Worm (Caenorhabditis elegans) whole organism, L2 larva: ENCODE results near the gene Y37E11B.7.

Experiments used
- F13H6.1 ChIP-seq: sonication (generic microtip); optimal IDR thresholded peaks from 2 replicates; lab custom pipeline; 2016; ENCODE audit warnings: missing genetic modification characterization, missing compliant biosample characterization
- R02D3.7 ChIP-seq: fragments of 150-350 bp; optimal IDR thresholded peaks from 2 replicates; lab custom pipeline; 2014; ENCODE audit warnings: missing biosample characterization, missing genetic modification characterization
- Y55F3AM.14 ChIP-seq: fragments of 200-800 bp; sonication (Bioruptor generic); optimal IDR thresholded peaks from 2 replicates; lab custom pipeline; 2018; ENCODE audit warnings: mild to moderate bottlenecking, missing genetic modification characterization, missing compliant biosample characterization
- ZK546.5 ChIP-seq: sonication (generic microtip); optimal IDR thresholded peaks from 2 replicates; lab custom pipeline; 2017; ENCODE audit warnings: missing biosample characterization, missing genetic modification characterization
- ama-1 ChIP-seq: fragments of 150-350 bp; optimal IDR thresholded peaks from 2 replicates; lab custom pipeline; 2018; ENCODE audit warnings: inconsistent platforms
- blmp-1 ChIP-seq: sonication (generic microtip); optimal IDR thresholded peaks from 2 replicates; lab custom pipeline; 2017; ENCODE audit warnings: missing genetic modification characterization, mild to moderate bottlenecking, missing compliant biosample characterization, antibody characterized with exemption, moderate library complexity; ENCODE audit not compliant: insufficient read depth
- ceh-16 ChIP-seq: fragments of 150-350 bp; optimal IDR thresholded peaks from 2 replicates; lab custom pipeline; 2014; ENCODE audit warnings: missing biosample characterization, missing genetic modification characterization
- ceh-82 ChIP-seq: fragments of 150-350 bp; optimal IDR thresholded peaks from 2 replicates; lab custom pipeline; 2014; ENCODE audit warnings: missing biosample characterization, missing genetic modification characterization
- crh-2 ChIP-seq: sonication (generic microtip); optimal IDR thresholded peaks from 2 replicates; lab custom pipeline; 2017; ENCODE audit warnings: missing biosample characterization, missing genetic modification characterization
- dmd-4 ChIP-seq: sonication (generic microtip); optimal IDR thresholded peaks from 2 replicates; lab custom pipeline; 2017; ENCODE audit warnings: missing biosample characterization, missing genetic modification characterization
- egl-27 ChIP-seq: sonication (generic microtip); optimal IDR thresholded peaks from 3 replicates; lab custom pipeline; 2017; ENCODE audit warnings: missing biosample characterization, missing genetic modification reagents, missing genetic modification characterization
- elt-1 ChIP-seq: fragments of 150-350 bp; optimal IDR thresholded peaks from 2 replicates; lab custom pipeline; 2014; ENCODE audit warnings: missing biosample characterization, missing genetic modification characterization
- fos-1 ChIP-seq: fragments of 150-350 bp; optimal IDR thresholded peaks from 2 replicates; lab custom pipeline; 2014; ENCODE audit warnings: missing biosample characterization, missing genetic modification characterization
- gmeb-1 ChIP-seq: fragments of 150-350 bp; optimal IDR thresholded peaks from 2 replicates; lab custom pipeline; 2014; ENCODE audit warnings: missing biosample characterization, missing genetic modification characterization
- lin-13 ChIP-seq: fragments of 150-350 bp; optimal IDR thresholded peaks from 2 replicates; lab custom pipeline; 2014; ENCODE audit warnings: missing biosample characterization, missing genetic modification reagents, missing genetic modification characterization
- lin-39 ChIP-seq: fragments of 150-350 bp; optimal IDR thresholded peaks from 2 replicates; lab custom pipeline; 2014; ENCODE audit warnings: missing biosample characterization, missing genetic modification reagents, missing genetic modification characterization
- lsy-2 ChIP-seq, 2 experiments: fragments of 150-350 bp in 1 of 2; sonication (generic microtip) in 1 of 2; optimal IDR thresholded peaks; 2 replicates each; lab custom pipeline; 2014 to 2017; ENCODE audit warnings: missing biosample characterization in 2 of 2, missing genetic modification characterization in 2 of 2
- mab-5 ChIP-seq: fragments of 150-350 bp; optimal IDR thresholded peaks from 2 replicates; lab custom pipeline; 2014; ENCODE audit warnings: missing biosample characterization, missing genetic modification characterization
- mbf-1 ChIP-seq: sonication (generic microtip); optimal IDR thresholded peaks from 2 replicates; lab custom pipeline; 2017; ENCODE audit warnings: missing biosample characterization, missing genetic modification characterization
- mdl-1 ChIP-seq, 2 experiments: fragments of 150-350 bp in 1 of 2; sonication (generic microtip) in 1 of 2; optimal IDR thresholded peaks; 2 replicates each; lab custom pipeline; 2017; ENCODE audit warnings: missing biosample characterization in 2 of 2, missing genetic modification characterization in 2 of 2
- nhr-10 ChIP-seq: sonication (generic microtip); optimal IDR thresholded peaks from 2 replicates; lab custom pipeline; 2017; ENCODE audit warnings: missing biosample characterization, missing genetic modification characterization
- nhr-11 ChIP-seq: fragments of 150-350 bp; optimal IDR thresholded peaks from 2 replicates; lab custom pipeline; 2014; ENCODE audit warnings: missing biosample characterization, missing genetic modification characterization
- nhr-129 ChIP-seq: fragments of 150-350 bp; optimal IDR thresholded peaks from 2 replicates; lab custom pipeline; 2014; ENCODE audit warnings: missing biosample characterization, missing genetic modification characterization
- nhr-21 ChIP-seq: fragments of 150-350 bp; optimal IDR thresholded peaks from 2 replicates; lab custom pipeline; 2014; ENCODE audit warnings: missing biosample characterization, missing genetic modification characterization
- nhr-23 ChIP-seq: fragments of 150-350 bp; optimal IDR thresholded peaks from 2 replicates; lab custom pipeline; 2014; ENCODE audit warnings: missing biosample characterization, missing genetic modification reagents, missing genetic modification characterization
- nhr-25 ChIP-seq: fragments of 150-350 bp; sonication (generic microtip); optimal IDR thresholded peaks from 3 replicates; lab custom pipeline; 2014; ENCODE audit warnings: missing biosample characterization, missing genetic modification characterization
- nhr-6 ChIP-seq: fragments of 150-350 bp; optimal IDR thresholded peaks from 2 replicates; lab custom pipeline; 2014; ENCODE audit warnings: missing biosample characterization, missing genetic modification characterization
- nhr-77 ChIP-seq: fragments of 150-350 bp; optimal IDR thresholded peaks from 2 replicates; lab custom pipeline; 2014; ENCODE audit warnings: missing biosample characterization, missing genetic modification characterization
- peb-1 ChIP-seq: fragments of 150-350 bp; optimal IDR thresholded peaks from 2 replicates; lab custom pipeline; 2014; ENCODE audit warnings: missing biosample characterization, missing genetic modification characterization
- sem-4 ChIP-seq: fragments of 150-350 bp; optimal IDR thresholded peaks from 2 replicates; lab custom pipeline; 2014; ENCODE audit warnings: missing biosample characterization, missing genetic modification reagents, missing genetic modification characterization
- skn-1 ChIP-seq: sonication (generic microtip); optimal IDR thresholded peaks from 2 replicates; lab custom pipeline; 2017; ENCODE audit warnings: missing biosample characterization, missing genetic modification characterization
- sma-3 ChIP-seq: sonication (generic microtip); optimal IDR thresholded peaks from 2 replicates; lab custom pipeline; 2016; ENCODE audit warnings: missing genetic modification reagents, missing genetic modification characterization, missing compliant biosample characterization
- sma-9 ChIP-seq, 2 experiments: fragments of 150-350 bp in 1 of 2; sonication (generic microtip) in 1 of 2; optimal IDR thresholded peaks; 2 replicates each; lab custom pipeline; 2014 to 2016; ENCODE audit warnings: missing genetic modification characterization in 2 of 2, mild to moderate bottlenecking in 1 of 2, missing biosample characterization in 1 of 2, missing compliant biosample characterization in 1 of 2, missing genetic modification reagents in 1 of 2, moderate library complexity in 1 of 2
- unc-55 ChIP-seq: fragments of 150-350 bp; sonication (generic microtip); optimal IDR thresholded peaks from 3 replicates; lab custom pipeline; 2014; ENCODE audit warnings: missing biosample characterization, missing genetic modification reagents, missing genetic modification characterization
- unc-62 ChIP-seq: fragments of 150-350 bp; optimal IDR thresholded peaks from 2 replicates; lab custom pipeline; 2014; ENCODE audit warnings: missing biosample characterization, missing genetic modification reagents, missing genetic modification characterization
- zag-1 ChIP-seq: fragments of 150-350 bp; optimal IDR thresholded peaks from 2 replicates; lab custom pipeline; 2014; ENCODE audit warnings: missing biosample characterization, missing genetic modification characterization
- ztf-1 ChIP-seq: fragments of 200-800 bp; sonication (Bioruptor generic); conservative IDR thresholded peaks from 2 replicates; pipeline ENCODE4 v1.3.6; 2022; ENCODE audit warnings: missing genetic modification characterization, missing compliant biosample characterization
- ztf-11 ChIP-seq: sonication (generic microtip); optimal IDR thresholded peaks from 2 replicates; lab custom pipeline; 2017; ENCODE audit warnings: missing biosample characterization, missing genetic modification characterization
- ztf-4 ChIP-seq: fragments of 150-350 bp; optimal IDR thresholded peaks from 2 replicates; lab custom pipeline; 2014; ENCODE audit warnings: missing biosample characterization, missing genetic modification characterization

Y37E11B.7 gene

ce11 chrIV:3618719-3619118 is 18.8 kb upstream of the Y37E11B.7 start:
- TF ChIP-seq nhr-23 (tag; lab: Kevin White, UChicago) (no peak), nhr-77 (tag; lab: Kevin White, UChicago) (no peak), unc-62 (GFP tag; lab: Kevin White, UChicago) (no peak), lin-39 (tag; lab: Kevin White, UChicago) (no peak), zag-1 (tag; lab: Kevin White, UChicago) (no peak), ama-1 (lab: Kevin White, UChicago) (no peak), ztf-11 (tag; lab: Kevin White, UChicago) (no peak), lin-13 (no peak), sma-3 (GFP tag; lab: Kevin White, UChicago) (no peak), skn-1 (tag; lab: Kevin White, UChicago) (no peak)

- TF ChIP-seq egl-27 (tag; lab: Kevin White, UChicago) (no peak), R02D3.7 (tag; lab: Kevin White, UChicago) (no peak), dmd-4 (tag; lab: Kevin White, UChicago) (no peak), F13H6.1 (tag; lab: Kevin White, UChicago) (peak; percentile 39), sma-9 (GFP tag; optimal IDR thresholded peaks at IDR 0.05; lab: Kevin White, UChicago) (peak; percentile 39), sma-9 (tag; optimal IDR thresholded peaks at IDR 0.05; lab: Kevin White, UChicago) (no peak), crh-2 (tag; lab: Kevin White, UChicago) (peak; percentile 50), nhr-10 (tag; lab: Kevin White, UChicago) (no peak), nhr-25 (tag; lab: Kevin White, UChicago) (no peak), fos-1 (tag; lab: Kevin White, UChicago) (peak; percentile 54), zag-1 (tag; lab: Kevin White, UChicago) (no peak), ceh-16 (tag; lab: Kevin White, UChicago) (no peak)
- TF ChIP-seq, all 48 proteins: peak for 4
Measured at ce11 chrIV:3613022-3613605, 13.2 kb upstream of the Y37E11B.7 start, which contains the start of gene ltah-1.2. Gene ltah-1.2 (minus strand): TSS chrIV:3613072.

DNA sequence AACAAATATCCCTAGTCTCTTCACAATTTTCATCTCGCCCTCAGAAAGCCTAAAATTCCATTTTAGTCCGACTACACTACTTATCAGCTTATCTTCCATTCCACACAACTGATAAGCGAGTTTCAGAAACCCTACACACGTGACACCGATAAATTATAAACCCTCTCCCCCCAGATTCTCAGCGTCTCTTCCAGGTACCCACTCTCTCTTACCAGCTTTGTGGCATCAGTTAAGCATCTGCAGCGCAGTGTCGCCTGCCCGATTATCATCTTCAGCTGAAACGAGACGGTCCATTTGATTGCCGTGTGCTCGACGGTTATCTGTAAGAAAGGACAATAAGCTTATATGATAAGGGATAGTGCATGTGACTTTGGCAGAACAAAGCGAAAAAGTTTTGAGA is 11.9 kb upstream of the Y37E11B.7 start:
- TF ChIP-seq gmeb-1 (tag; lab: Kevin White, UChicago) (peak; percentile 45), ceh-82 (no peak), nhr-11 (tag; lab: Kevin White, UChicago) (no peak), ztf-1 (no peak), nhr-6 (tag; lab: Kevin White, UChicago) (no peak), lsy-2 (tag; optimal IDR thresholded peaks at IDR 0.05; lab: Kevin White, UChicago) (no peak), unc-55 (GFP tag; lab: Kevin White, UChicago) (no peak), mab-5 (tag; lab: Kevin White, UChicago) (no peak), lin-39 (tag; lab: Kevin White, UChicago) (no peak), ztf-11 (tag; lab: Kevin White, UChicago) (no peak), F13H6.1 (tag; lab: Kevin White, UChicago) (peak; percentile 63), ZK546.5 (no peak), nhr-21 (tag; lab: Kevin White, UChicago) (no peak), elt-1 (no peak), unc-62 (GFP tag; lab: Kevin White, UChicago) (no peak), sem-4 (tag; lab: Kevin White, UChicago) (no peak), sma-9 (GFP tag; optimal IDR thresholded peaks at IDR 0.05; lab: Kevin White, UChicago) (peak; percentile 52), sma-9 (tag; optimal IDR thresholded peaks at IDR 0.05; lab: Kevin White, UChicago) (no peak), Y55F3AM.14 (no peak), peb-1 (tag; lab: Kevin White, UChicago) (no peak), ceh-16 (tag; lab: Kevin White, UChicago) (no peak), ztf-4 (no peak), egl-27 (tag; lab: Kevin White, UChicago) (no peak), nhr-10 (tag; lab: Kevin White, UChicago) (no peak), fos-1 (tag; lab: Kevin White, UChicago) (peak; percentile 59), lin-13 (no peak), blmp-1 (no peak), crh-2 (tag; lab: Kevin White, UChicago) (peak; percentile 66), nhr-129 (no peak), mdl-1 (tag; optimal IDR thresholded peaks at IDR 0.05; lab: Kevin White, UChicago) (peak in 1 of 2 experiments; percentile 64), mbf-1 (no peak), sma-3 (GFP tag; lab: Kevin White, UChicago) (peak; percentile 43)
- TF ChIP-seq, all 48 proteins: peak for 7
